Worm (Caenorhabditis elegans): ENCODE results near the gene sra-7.
A peak's percentile ranks its signal among the peaks of the same experiment; 100 is the strongest.

The sra-7 gene

DNA sequence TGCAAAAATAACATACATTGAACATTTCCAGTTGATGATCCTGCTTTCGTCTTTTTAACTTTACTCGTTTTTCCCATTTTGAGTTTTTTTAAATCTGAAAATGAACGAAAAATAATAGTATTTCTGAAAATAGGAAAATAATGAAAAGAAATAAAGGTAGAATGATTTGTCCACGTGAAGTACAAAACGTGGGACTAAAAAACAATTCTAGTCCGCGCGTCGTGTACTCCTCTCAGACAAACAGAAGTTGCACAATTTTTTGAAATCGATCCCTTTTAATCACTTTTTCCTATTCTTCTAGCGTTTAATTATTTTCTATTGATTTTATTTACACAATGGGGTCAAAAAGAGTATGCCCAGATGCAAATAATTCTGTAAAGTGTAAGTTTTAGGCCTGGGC, 46.6 kb downstream of the sra-7 start, which contains the start of the genes E02H1.1 and tag-124 (continued):
- TF ChIP-seq nhr-12 (tag; optimal IDR thresholded peaks at IDR 0.05): no peak
- peak; percentile 93 for TF ChIP-seq nhr-47 (tag; optimal IDR thresholded peaks at IDR 0.05)
- no peak for TF ChIP-seq zag-1 (tag; optimal IDR thresholded peaks at IDR 0.05)
- TF ChIP-seq lsy-2 (tag; optimal IDR thresholded peaks at IDR 0.05): peak; percentile 84 to 88
- TF ChIP-seq unc-130 (tag; optimal IDR thresholded peaks at IDR 0.05): peak; percentile 56
- peak; percentile 79 for TF ChIP-seq ztf-4 (tag; optimal IDR thresholded peaks at IDR 0.05)
- peak; percentile 7 for TF ChIP-seq unc-30 (tag; optimal IDR thresholded peaks at IDR 0.05)
- peak; percentile 94 for TF ChIP-seq nhr-20 (tag; optimal IDR thresholded peaks at IDR 0.05)
- TF ChIP-seq Y116A8C.19 (tag; optimal IDR thresholded peaks at IDR 0.05; ENCODE audit: borderline replicate concordance): peak; percentile 93
- peak; percentile 80 for TF ChIP-seq unc-98 (GFP tag; IDR thresholded peaks at IDR 0.05)
- peak; percentile 88 for TF ChIP-seq elt-2 (tag; optimal IDR thresholded peaks at IDR 0.05)
- TF ChIP-seq ceh-88 (GFP tag; IDR thresholded peaks at IDR 0.05): peak; percentile 84
- no peak for TF ChIP-seq ama-1 (optimal IDR thresholded peaks at IDR 0.05)
- TF ChIP-seq dpl-1 (GFP tag; optimal IDR thresholded peaks at IDR 0.05): peak; percentile 65 to 77 (median 73)
- peak; percentile 66 for TF ChIP-seq nhr-11 (tag; optimal IDR thresholded peaks at IDR 0.05)
- peak in 2 of 6 experiments; percentile 47 to 62 for TF ChIP-seq elt-3 (tag; optimal IDR thresholded peaks at IDR 0.05)
- TF ChIP-seq lin-39 (tag; optimal IDR thresholded peaks at IDR 0.05): peak; percentile 62
- no peak for TF ChIP-seq hlh-17 (GFP tag; optimal IDR thresholded peaks at IDR 0.05; ENCODE audit: borderline replicate concordance)
- TF ChIP-seq sox-4 (tag; optimal IDR thresholded peaks at IDR 0.05): peak; percentile 95
- peak; percentile 93 for TF ChIP-seq tbx-2 (tag; optimal IDR thresholded peaks at IDR 0.05)
- peak; percentile 84 for TF ChIP-seq fkh-8 (tag; optimal IDR thresholded peaks at IDR 0.05)
- peak; percentile 91 for TF ChIP-seq swsn-7 (tag; optimal IDR thresholded peaks at IDR 0.05)
- peak; percentile 93 for TF ChIP-seq pax-3 (tag; optimal IDR thresholded peaks at IDR 0.05)
- peak; percentile 32 for TF ChIP-seq lin-15B (tag; optimal IDR thresholded peaks at IDR 0.05)
- peak; percentile 77 for TF ChIP-seq isw-1 (GFP tag; IDR thresholded peaks at IDR 0.05)
- no peak for TF ChIP-seq pag-3 (tag; optimal IDR thresholded peaks at IDR 0.05; ENCODE audit: borderline replicate concordance, insufficient read depth)
- no peak for TF ChIP-seq nhr-77 (tag; optimal IDR thresholded peaks at IDR 0.05)
- peak; percentile 61 for TF ChIP-seq fos-1 (tag; optimal IDR thresholded peaks at IDR 0.05)
- peak; percentile 99 for TF ChIP-seq rnt-1 (tag; optimal IDR thresholded peaks at IDR 0.05)
- TF ChIP-seq unc-86 (tag; optimal IDR thresholded peaks at IDR 0.05): peak; percentile 81
- peak in 1 of 2 experiments; percentile 65 for TF ChIP-seq mdl-1 (tag; optimal IDR thresholded peaks at IDR 0.05)
- TF ChIP-seq lin-35 (GFP tag; optimal IDR thresholded peaks at IDR 0.05): peak; percentile 73 to 76
- peak; percentile 47 for TF ChIP-seq ceh-8 (GFP tag; optimal IDR thresholded peaks at IDR 0.05)
- TF ChIP-seq zip-4 (GFP tag; optimal IDR thresholded peaks at IDR 0.05): peak; percentile 62
- peak; percentile 93 for TF ChIP-seq nhr-71 (tag; optimal IDR thresholded peaks at IDR 0.05)
- peak; percentile 78 for TF ChIP-seq mep-1 (tag; optimal IDR thresholded peaks at IDR 0.05)
- peak; percentile 42 for TF ChIP-seq jun-1 (tag; optimal IDR thresholded peaks at IDR 0.05)
- peak; percentile 50 for TF ChIP-seq blmp-1 (tag; optimal IDR thresholded peaks at IDR 0.05)
- peak; percentile 79 for TF ChIP-seq mab-9 (GFP tag; IDR thresholded peaks at IDR 0.05)
- TF ChIP-seq lin-13 (GFP tag; optimal IDR thresholded peaks at IDR 0.05): peak; percentile 16
- TF ChIP-seq efl-3 (GFP tag; optimal IDR thresholded peaks at IDR 0.05): peak; percentile 70
- peak; percentile 91 for TF ChIP-seq snu-23 (GFP tag; optimal IDR thresholded peaks at IDR 0.05)
- TF ChIP-seq ztf-11 (tag; optimal IDR thresholded peaks at IDR 0.05): peak in 1 of 2 experiments; percentile 97
- no peak for TF ChIP-seq pqm-1 (tag; optimal IDR thresholded peaks at IDR 0.05)
- peak; percentile 86 for TF ChIP-seq lin-14 (GFP tag; optimal IDR thresholded peaks at IDR 0.05)
- peak; percentile 96 for TF ChIP-seq dsc-1 (tag; optimal IDR thresholded peaks at IDR 0.05)
- no peak for TF ChIP-seq nhr-237 (tag; optimal IDR thresholded peaks at IDR 0.05)
- TF ChIP-seq lir-3 (tag; optimal IDR thresholded peaks at IDR 0.05; ENCODE audit: poor library complexity): peak; percentile 98
- peak; percentile 94 for TF ChIP-seq nhr-90 (tag; optimal IDR thresholded peaks at IDR 0.05; ENCODE audit: poor library complexity)
- TF ChIP-seq sptf-1 (tag; optimal IDR thresholded peaks at IDR 0.05): no peak
- peak; percentile 60 for TF ChIP-seq sup-37 (GFP tag; optimal IDR thresholded peaks at IDR 0.05)
- no peak for TF ChIP-seq unc-62 (GFP tag; optimal IDR thresholded peaks at IDR 0.05)

Data from whole organism, L1 larva.